Worm (Caenorhabditis elegans) whole organism, L3 larva: Measurements from ENCODE around the gene rpc-25.
A peak's percentile ranks its signal among the peaks of the same experiment; 100 is the strongest.

ENCODE experiments used
- ama-1 ChIP-seq: fragments of 150-350 bp; optimal IDR thresholded peaks from 2 replicates; lab custom pipeline; 2018
- ceh-16 ChIP-seq: sonication (generic microtip); optimal IDR thresholded peaks from 2 replicates; lab custom pipeline; 2017; ENCODE audit warnings: missing biosample characterization, missing genetic modification characterization
- ceh-28 ChIP-seq: fragments of 150-350 bp; optimal IDR thresholded peaks from 2 replicates; lab custom pipeline; 2014; ENCODE audit warnings: missing biosample characterization, missing genetic modification reagents, missing genetic modification characterization
- ceh-82 ChIP-seq: fragments of 150-350 bp; optimal IDR thresholded peaks from 2 replicates; lab custom pipeline; 2014; ENCODE audit warnings: missing biosample characterization, missing genetic modification characterization
- ceh-9 ChIP-seq: sonication (generic microtip); optimal IDR thresholded peaks from 2 replicates; lab custom pipeline; 2018; ENCODE audit warnings: missing biosample characterization, missing genetic modification characterization
- daf-12 ChIP-seq: fragments of 150-350 bp; optimal IDR thresholded peaks from 2 replicates; lab custom pipeline; 2014; ENCODE audit warnings: missing biosample characterization, missing genetic modification reagents, missing genetic modification characterization
- elt-2 ChIP-seq: sonication (generic microtip); optimal IDR thresholded peaks from 2 replicates; lab custom pipeline; 2016; ENCODE audit warnings: missing genetic modification reagents, mild to moderate bottlenecking, missing genetic modification characterization, missing compliant biosample characterization
- fkh-2 ChIP-seq: fragments of 150-350 bp; optimal IDR thresholded peaks from 2 replicates; lab custom pipeline; 2014; ENCODE audit warnings: missing biosample characterization, missing genetic modification reagents, missing genetic modification characterization
- fos-1 ChIP-seq: fragments of 150-350 bp; optimal IDR thresholded peaks from 2 replicates; lab custom pipeline; 2014; ENCODE audit warnings: missing biosample characterization, missing genetic modification characterization
- hmg-11 ChIP-seq: sonication (generic microtip); optimal IDR thresholded peaks from 2 replicates; lab custom pipeline; 2016; ENCODE audit warnings: missing genetic modification characterization, missing compliant biosample characterization
- jun-1 ChIP-seq: fragments of 150-350 bp; optimal IDR thresholded peaks from 2 replicates; lab custom pipeline; 2014; ENCODE audit warnings: missing biosample characterization, missing genetic modification reagents, missing genetic modification characterization
- lin-39 ChIP-seq: fragments of 150-350 bp; optimal IDR thresholded peaks from 2 replicates; lab custom pipeline; 2018; ENCODE audit warnings: missing biosample characterization, missing genetic modification reagents, missing genetic modification characterization
- lsy-12 ChIP-seq: sonication (generic microtip); optimal IDR thresholded peaks from 2 replicates; lab custom pipeline; 2016; ENCODE audit warnings: mild to moderate bottlenecking, missing genetic modification characterization, missing compliant biosample characterization
- nfya-1 ChIP-seq: sonication (generic microtip); optimal IDR thresholded peaks from 2 replicates; lab custom pipeline; 2017; ENCODE audit warnings: missing genetic modification characterization, mild to moderate bottlenecking, missing compliant biosample characterization, antibody characterized with exemption, moderate library complexity; ENCODE audit not compliant: insufficient read depth
- nhr-237 ChIP-seq: fragments of 150-350 bp; optimal IDR thresholded peaks from 2 replicates; lab custom pipeline; 2014; ENCODE audit warnings: missing biosample characterization, missing genetic modification characterization
- nhr-25 ChIP-seq: sonication (generic microtip); optimal IDR thresholded peaks from 2 replicates; lab custom pipeline; 2017; ENCODE audit warnings: missing biosample characterization, missing genetic modification characterization
- nhr-28 ChIP-seq: fragments of 150-350 bp; optimal IDR thresholded peaks from 2 replicates; lab custom pipeline; 2014; ENCODE audit warnings: missing biosample characterization, missing genetic modification characterization
- nhr-43 ChIP-seq: sonication (generic microtip); optimal IDR thresholded peaks from 2 replicates; lab custom pipeline; 2016; ENCODE audit warnings: mild to moderate bottlenecking, missing genetic modification characterization, missing compliant biosample characterization; ENCODE audit not compliant: poor library complexity, severe bottlenecking
- nhr-77 ChIP-seq: fragments of 150-350 bp; optimal IDR thresholded peaks from 2 replicates; lab custom pipeline; 2014; ENCODE audit warnings: missing biosample characterization, missing genetic modification characterization
- pha-4 ChIP-seq: fragments of 150-350 bp; optimal IDR thresholded peaks from 2 replicates; lab custom pipeline; 2014; ENCODE audit warnings: missing biosample characterization, missing genetic modification reagents, missing genetic modification characterization
- pqm-1 ChIP-seq: fragments of 150-350 bp; optimal IDR thresholded peaks from 2 replicates; lab custom pipeline; 2017; ENCODE audit warnings: missing biosample characterization, missing genetic modification characterization, inconsistent platforms
- sea-2 ChIP-seq: fragments of 150-350 bp; sonication (generic microtip); optimal IDR thresholded peaks from 4 replicates; lab custom pipeline; 2014; ENCODE audit warnings: missing biosample characterization, missing genetic modification reagents, missing genetic modification characterization
- skn-1 ChIP-seq: fragments of 150-350 bp; optimal IDR thresholded peaks from 2 replicates; lab custom pipeline; 2014; ENCODE audit warnings: missing biosample characterization, missing genetic modification characterization
- snpc-4 ChIP-seq: fragments of 150-350 bp; optimal IDR thresholded peaks from 2 replicates; lab custom pipeline; 2014; ENCODE audit warnings: missing biosample characterization, missing genetic modification characterization
- tbx-2 ChIP-seq: sonication (generic microtip); optimal IDR thresholded peaks from 2 replicates; lab custom pipeline; 2016; ENCODE audit warnings: mild to moderate bottlenecking, missing genetic modification characterization, missing compliant biosample characterization
- unc-39 ChIP-seq: sonication (generic microtip); optimal IDR thresholded peaks from 4 replicates; lab custom pipeline; 2017; ENCODE audit warnings: missing biosample characterization, missing genetic modification characterization
- zag-1 ChIP-seq: fragments of 150-350 bp; optimal IDR thresholded peaks from 2 replicates; lab custom pipeline; 2014; ENCODE audit warnings: missing biosample characterization, missing genetic modification characterization
- ztf-11 ChIP-seq: fragments of 150-350 bp; optimal IDR thresholded peaks from 2 replicates; lab custom pipeline; 2014; ENCODE audit warnings: missing biosample characterization, missing genetic modification characterization

The rpc-25 gene

DNA sequence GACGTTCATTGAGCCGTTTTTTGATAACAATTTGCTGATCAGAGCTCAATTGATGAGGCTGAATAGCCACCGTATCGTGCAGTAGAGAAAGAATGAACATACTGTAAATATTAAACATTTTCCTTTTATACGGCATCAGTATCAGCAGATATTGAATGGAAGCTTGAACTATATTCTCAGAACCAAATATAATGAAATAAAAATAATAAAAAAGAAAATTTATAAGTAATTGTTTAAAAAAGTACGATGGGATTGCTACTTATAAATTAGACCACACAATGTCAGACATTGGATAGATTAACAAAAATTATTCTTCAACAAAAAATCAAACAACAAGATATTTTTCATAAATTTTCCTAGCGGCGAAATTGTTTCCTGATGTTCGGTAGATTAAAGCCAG is at the start of gene rpc-25:
TSS of gene rpc-25 (minus strand) at position 101 of the 400 bp plus-strand sequence.
- TF ChIP-seq fkh-2 (tag; lab: Kevin White, UChicago) (no peak), ztf-11 (tag; lab: Kevin White, UChicago) (no peak), ceh-9 (tag; lab: Kevin White, UChicago) (no peak), lsy-12 (tag; lab: Kevin White, UChicago) (no peak), pha-4 (tag; lab: Kevin White, UChicago) (no peak), skn-1 (tag; lab: Kevin White, UChicago) (no peak), nhr-237 (no peak), sea-2 (no peak), unc-39 (tag; lab: Kevin White, UChicago) (no peak), zag-1 (tag; lab: Kevin White, UChicago) (no peak), pqm-1 (tag; lab: Kevin White, UChicago) (no peak), ceh-82 (no peak), ceh-28 (no peak)
- TF ChIP-seq, all 47 proteins: peak for 0

DNA sequence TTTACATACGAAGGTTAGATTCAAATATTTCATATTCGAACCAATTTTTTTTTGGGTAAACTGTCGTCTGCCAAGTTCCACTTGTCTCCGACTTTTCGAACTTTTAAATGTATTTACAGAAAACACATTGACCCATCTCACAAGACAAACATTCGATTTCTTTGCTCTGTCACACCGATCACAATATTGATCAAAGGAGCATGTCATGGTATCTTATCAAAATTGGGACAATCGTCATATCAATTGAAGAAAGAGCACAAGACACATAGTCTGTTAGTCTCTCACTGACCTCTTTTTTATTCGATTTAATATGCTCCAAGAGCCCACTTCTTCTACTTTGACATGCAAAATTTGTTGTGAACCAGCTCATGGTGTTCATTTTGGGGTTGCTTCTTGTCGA is 49.6 kb upstream of the rpc-25 start, which contains the start of gene nhr-232:
TSS of gene nhr-232 (plus strand) at position 121 of the 400 bp plus-strand sequence.
- TF ChIP-seq lin-39 (tag; lab: Kevin White, UChicago): no peak
- TF ChIP-seq jun-1 (tag; lab: Kevin White, UChicago): peak; percentile 27
- peak; percentile 70 for TF ChIP-seq pha-4 (tag; lab: Kevin White, UChicago)
- TF ChIP-seq pqm-1 (tag; lab: Kevin White, UChicago): peak; percentile 84
- no peak for TF ChIP-seq ceh-16 (tag; lab: Kevin White, UChicago)
- TF ChIP-seq daf-12 (tag; lab: Kevin White, UChicago): no peak
- peak; percentile 81 for TF ChIP-seq elt-2

DNA sequence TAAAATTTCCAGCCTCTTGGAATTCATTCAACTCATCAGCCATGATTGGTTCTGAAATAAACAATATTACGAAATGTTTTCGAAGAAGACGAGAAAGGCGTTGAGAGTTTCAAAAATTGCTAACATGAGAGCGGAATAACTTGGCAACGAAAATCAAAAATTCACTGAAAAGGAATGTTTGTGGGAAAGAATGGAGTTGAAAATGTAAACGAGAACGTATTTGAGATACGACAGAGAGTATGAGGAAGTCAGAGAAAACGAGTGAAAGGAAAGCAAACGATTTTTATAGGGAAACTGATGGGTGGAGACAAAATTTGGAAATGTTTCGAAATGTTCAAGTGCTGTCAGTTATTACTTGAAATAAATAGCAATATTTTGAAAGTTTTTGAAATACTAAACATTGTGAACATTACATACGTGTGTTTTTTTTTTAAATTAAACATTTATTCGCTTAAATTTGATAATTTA is 48.6 kb upstream of the rpc-25 start, which contains the start of gene rop-1:
TSS of gene rop-1 (minus strand) at position 51 of the 468 bp plus-strand sequence.
- TF ChIP-seq pqm-1 (tag; lab: Kevin White, UChicago) (peak; percentile 32), nfya-1 (peak; percentile 7), nhr-43 (tag; lab: Kevin White, UChicago) (no peak), pha-4 (tag; lab: Kevin White, UChicago) (peak; percentile 62), elt-2 (peak; percentile 13)

DNA sequence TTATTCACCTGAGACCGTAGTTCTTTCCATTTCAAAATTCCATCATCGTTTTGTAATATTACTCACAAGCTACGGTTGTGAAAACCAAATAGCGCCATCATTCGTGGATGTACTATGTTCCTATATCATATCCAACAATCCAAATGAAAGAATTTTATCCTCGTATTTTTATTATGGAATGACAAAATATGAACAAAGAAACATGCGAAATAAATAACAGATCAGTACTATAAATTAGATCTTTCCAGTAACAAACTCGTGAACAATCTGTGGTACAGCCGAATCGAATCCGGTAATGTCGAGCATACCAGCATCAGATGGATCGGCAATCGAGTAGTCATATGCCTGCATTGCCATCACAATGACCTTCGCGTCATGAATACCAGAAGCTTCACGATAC is 46.3 kb upstream of the rpc-25 start:
- no peak for TF ChIP-seq nhr-28
- TF ChIP-seq snpc-4: no peak
- peak; percentile 53 for TF ChIP-seq ama-1 (lab: Kevin White, UChicago)
- TF ChIP-seq nhr-77 (tag; lab: Kevin White, UChicago): no peak
- TF ChIP-seq tbx-2 (tag; lab: Kevin White, UChicago): no peak

DNA sequence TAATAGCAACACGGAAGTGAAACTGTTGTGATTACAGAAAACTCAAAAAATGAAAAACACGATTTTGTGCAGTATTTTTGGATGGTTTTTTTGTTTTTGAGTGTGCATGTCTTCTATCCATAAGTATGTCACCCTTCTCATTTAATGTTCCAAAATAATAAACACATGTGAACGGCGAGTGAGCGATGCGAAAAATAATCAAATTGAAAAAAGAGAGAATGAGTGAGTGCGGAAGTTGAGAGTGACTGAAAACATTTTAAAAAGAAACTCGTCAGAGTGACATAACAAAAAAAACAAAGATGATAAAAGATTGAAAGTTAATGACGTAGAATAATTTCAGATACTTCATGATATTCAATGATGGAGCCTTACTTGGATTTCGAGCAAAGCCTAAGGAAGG is 43.1 kb upstream of the rpc-25 start:
- TF ChIP-seq fos-1 (tag; lab: Kevin White, UChicago): no peak
- no peak for TF ChIP-seq skn-1 (tag; lab: Kevin White, UChicago)
- no peak for TF ChIP-seq nhr-25 (tag; lab: Kevin White, UChicago)

DNA sequence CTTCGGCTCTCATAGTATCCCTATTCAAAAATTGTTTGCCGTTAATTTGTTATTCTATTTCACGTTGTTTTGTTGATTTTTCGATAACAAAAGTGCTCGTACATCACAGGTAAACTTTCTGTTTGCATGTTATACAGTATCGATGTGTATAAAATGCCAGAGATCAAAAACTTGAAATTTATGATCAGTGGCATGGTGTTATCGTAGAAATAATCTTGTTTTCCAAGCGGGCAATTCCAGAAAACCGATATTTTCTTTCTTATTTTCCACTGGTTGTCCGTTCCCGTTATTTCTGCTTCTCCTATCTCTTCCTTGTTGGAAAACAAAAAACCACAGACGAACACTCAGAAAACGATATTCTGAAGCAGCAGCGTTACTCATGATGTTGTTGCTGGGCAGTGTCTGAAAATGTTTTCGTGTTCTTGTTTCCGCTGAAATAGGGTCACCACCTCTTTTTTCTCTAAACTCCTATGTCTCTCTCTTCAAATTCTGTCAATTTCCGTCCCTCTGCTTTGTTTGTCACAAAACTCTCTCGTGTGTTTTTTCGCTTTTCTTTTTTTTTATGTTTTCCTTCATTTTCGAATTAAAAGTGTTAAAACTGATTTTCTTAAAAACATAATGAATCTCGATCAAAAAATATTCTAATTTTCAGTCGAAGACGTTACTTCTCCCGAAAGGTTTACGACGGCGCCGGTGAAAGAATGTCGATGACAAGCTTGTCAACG is 42.0 kb upstream of the rpc-25 start, which contains the start of gene akt-1:
TSS of gene akt-1 (plus strand) at position 651 of the 725 bp plus-strand sequence.
- TF ChIP-seq hmg-11 (tag; lab: Kevin White, UChicago) (peak; percentile 4), pqm-1 (tag; lab: Kevin White, UChicago) (peak; percentile 77), ceh-9 (tag; lab: Kevin White, UChicago) (no peak), pha-4 (tag; lab: Kevin White, UChicago) (peak; percentile 1), elt-2 (peak; percentile 17)
